Fruit fly (Drosophila melanogaster) whole organism, pupa: ENCODE data around the gene CG11638.

Experiments
- CG10348 ChIP-seq: fragments of 200-800 bp; sonication (Bioruptor generic); IDR thresholded peaks from 2 replicates; pipeline ENCODE4 v1.3.6; 2022; ENCODE audit warnings: missing biosample characterization, missing genetic modification characterization
- CG12605 ChIP-seq: fragments of 200-800 bp; sonication (Bioruptor generic); IDR thresholded peaks from 2 replicates; pipeline ENCODE4 v1.3.6; 2022; ENCODE audit warnings: missing biosample characterization, missing genetic modification characterization
- CG13204 ChIP-seq: fragments of 200-800 bp; sonication (Bioruptor generic); optimal IDR thresholded peaks from 2 replicates; lab custom pipeline; 2018; ENCODE audit warnings: missing biosample characterization, mild to moderate bottlenecking, missing genetic modification characterization, moderate library complexity
- CG14655 ChIP-seq: fragments of 200-800 bp; sonication (Bioruptor generic); optimal IDR thresholded peaks from 3 replicates; lab custom pipeline; 2017; ENCODE audit warnings: mild to moderate bottlenecking, missing biosample characterization, missing genetic modification reagents, missing genetic modification characterization
- CG17806 ChIP-seq: fragments of 200-800 bp; sonication (Bioruptor generic); optimal IDR thresholded peaks from 2 replicates; lab custom pipeline; 2018; ENCODE audit warnings: missing biosample characterization, mild to moderate bottlenecking, missing genetic modification characterization, moderate library complexity
- CG32121 ChIP-seq: fragments of 200-800 bp; sonication (Bioruptor generic); IDR thresholded peaks from 2 replicates; pipeline ENCODE4 v1.3.6; 2022; ENCODE audit warnings: missing biosample characterization, missing genetic modification characterization
- CG8301 ChIP-seq: fragments of 200-800 bp; sonication (Bioruptor generic); optimal IDR thresholded peaks from 2 replicates; lab custom pipeline; 2018; ENCODE audit warnings: missing biosample characterization, mild to moderate bottlenecking, missing genetic modification characterization
- CG9948 ChIP-seq: fragments of 200-800 bp; sonication (Bioruptor generic); optimal IDR thresholded peaks from 2 replicates; lab custom pipeline; 2018; ENCODE audit warnings: missing biosample characterization, mild to moderate bottlenecking, missing genetic modification characterization, moderate library complexity
- D1 ChIP-seq: fragments of 200-800 bp; sonication (Bioruptor generic); optimal IDR thresholded peaks from 2 replicates; lab custom pipeline; 2018; ENCODE audit warnings: missing biosample characterization, mild to moderate bottlenecking, missing genetic modification characterization, moderate library complexity
- EcR ChIP-seq: fragments of 200-800 bp; sonication (Bioruptor generic); optimal IDR thresholded peaks from 3 replicates; lab custom pipeline; 2019; ENCODE audit warnings: missing biosample characterization, missing genetic modification characterization, mild to moderate bottlenecking, moderate library complexity, missing genetic modification reagents
- Pif1A ChIP-seq: fragments of 200-800 bp; sonication (Bioruptor generic); optimal IDR thresholded peaks from 3 replicates; lab custom pipeline; 2016; ENCODE audit warnings: missing biosample characterization, missing genetic modification characterization
- Pif1B ChIP-seq: fragments of 200-800 bp; sonication (Bioruptor generic); optimal IDR thresholded peaks from 3 replicates; lab custom pipeline; 2016; ENCODE audit warnings: missing biosample characterization, missing genetic modification characterization
- fd96Ca ChIP-seq: fragments of 200-800 bp; sonication (Bioruptor generic); IDR thresholded peaks from 3 replicates; pipeline ENCODE4 v1.3.6; 2022; ENCODE audit warnings: missing biosample characterization, missing genetic modification characterization
- gl ChIP-seq: fragments of 200-800 bp; sonication (Bioruptor generic); optimal IDR thresholded peaks from 2 replicates; lab custom pipeline; 2018; ENCODE audit warnings: missing biosample characterization, mild to moderate bottlenecking, missing genetic modification characterization

- TF ChIP-seq EcR (GFP tag; lab: Kevin White, UChicago) (no peak), CG17806 (no peak), CG13204 (GFP tag; lab: Kevin White, UChicago) (no peak), fd96Ca (GFP tag; lab: Robert Waterston, UW) (no peak), CG9948 (tag; lab: Kevin White, UChicago) (no peak), CG32121 (GFP tag; lab: Robert Waterston, UW) (no peak), CG8301 (no peak), CG12605 (GFP tag; lab: Robert Waterston, UW) (no peak), gl (tag; lab: Kevin White, UChicago) (no peak), Pif1A (no peak), CG10348 (GFP tag; lab: Robert Waterston, UW) (no peak), Pif1B (GFP tag; lab: Kevin White, UChicago) (no peak), CG14655 (no peak), D1 (tag; lab: Kevin White, UChicago) (no peak)
These were observed 36.3 kb downstream of the CG11638 start, which contains the start of gene CG18823 for dm6 chrX:990218-990617.
